Worm (Caenorhabditis elegans) whole organism, young adult: ENCODE results near the gene W05B10.6.

Source experiments
- B0019.2 ChIP-seq: fragments of 200-800 bp; sonication (Bioruptor generic); conservative IDR thresholded peaks from 2 replicates; pipeline ENCODE4 v1.3.6; 2022; ENCODE audit warnings: missing genetic modification reagents, missing genetic modification characterization, missing compliant biosample characterization
- B0035.1 ChIP-seq: sonication (generic microtip); optimal IDR thresholded peaks from 2 replicates; lab custom pipeline; 2016; ENCODE audit warnings: missing genetic modification characterization, mild to moderate bottlenecking, missing compliant biosample characterization, missing genotype, missing genetic modification reagents
- B0261.1 ChIP-seq: sonication (generic microtip); optimal IDR thresholded peaks from 2 replicates; lab custom pipeline; 2016; ENCODE audit warnings: mild to moderate bottlenecking, missing genetic modification characterization, moderate library complexity, missing compliant biosample characterization
- C06A6.2 ChIP-seq: fragments of 200-800 bp; sonication (Bioruptor generic); conservative IDR thresholded peaks from 2 replicates; pipeline ENCODE4 v1.3.6; 2022; ENCODE audit warnings: missing genetic modification characterization, missing compliant biosample characterization
- D2030.7 ChIP-seq: fragments of 200-800 bp; sonication (Bioruptor generic); IDR thresholded peaks from 2 replicates; pipeline ENCODE4 v1.3.6; 2022; ENCODE audit warnings: missing genetic modification reagents, missing genetic modification characterization, missing compliant biosample characterization
- F10E7.11 ChIP-seq: sonication (generic microtip); optimal IDR thresholded peaks from 2 replicates; lab custom pipeline; 2017; ENCODE audit warnings: mild to moderate bottlenecking, missing genetic modification characterization, moderate library complexity, missing compliant biosample characterization
- F22D6.2 ChIP-seq: sonication (generic microtip); optimal IDR thresholded peaks from 2 replicates; lab custom pipeline; 2016; ENCODE audit warnings: mild to moderate bottlenecking, missing genetic modification characterization, missing compliant biosample characterization
- F23B12.7 ChIP-seq: sonication (generic microtip); optimal IDR thresholded peaks from 2 replicates; lab custom pipeline; 2017; ENCODE audit warnings: missing genetic modification characterization, mild to moderate bottlenecking, missing compliant biosample characterization, antibody characterized with exemption, moderate library complexity; ENCODE audit not compliant: insufficient read depth
- F37B4.10 ChIP-seq: fragments of 200-800 bp; sonication (Bioruptor generic); IDR thresholded peaks from 2 replicates; pipeline ENCODE4 v1.3.6; 2022; ENCODE audit warnings: missing genetic modification characterization, missing compliant biosample characterization
- F52B5.7 ChIP-seq: sonication (generic microtip); optimal IDR thresholded peaks from 2 replicates; lab custom pipeline; 2016; ENCODE audit warnings: mild to moderate bottlenecking, missing genetic modification characterization, missing compliant biosample characterization
- F57A8.1 ChIP-seq: fragments of 200-800 bp; sonication (Bioruptor generic); optimal IDR thresholded peaks from 2 replicates; lab custom pipeline; 2018; ENCODE audit warnings: mild to moderate bottlenecking, missing genetic modification characterization, moderate library complexity, missing compliant biosample characterization
- F57C9.4 ChIP-seq: sonication (generic microtip); optimal IDR thresholded peaks from 2 replicates; lab custom pipeline; 2017; ENCODE audit warnings: mild to moderate bottlenecking, missing genetic modification characterization, missing compliant biosample characterization
- T07F8.4 ChIP-seq: sonication (generic microtip); optimal IDR thresholded peaks from 2 replicates; lab custom pipeline; 2016; ENCODE audit warnings: mild to moderate bottlenecking, missing genetic modification characterization, moderate library complexity, missing compliant biosample characterization
- Y95B8A.8 ChIP-seq: fragments of 200-800 bp; sonication (Bioruptor generic); IDR thresholded peaks from 2 replicates; pipeline ENCODE4 v1.3.6; 2022; ENCODE audit warnings: missing genetic modification reagents, missing genetic modification characterization, missing compliant biosample characterization
- ZK185.1 ChIP-seq: sonication (generic microtip); optimal IDR thresholded peaks from 2 replicates; lab custom pipeline; 2016; ENCODE audit warnings: mild to moderate bottlenecking, missing genetic modification characterization, missing compliant biosample characterization; ENCODE audit not compliant: poor library complexity, severe bottlenecking
- bed-2 ChIP-seq: fragments of 200-800 bp; sonication (Bioruptor generic); IDR thresholded peaks from 2 replicates; pipeline ENCODE4 v1.3.6; 2022; ENCODE audit warnings: missing genetic modification reagents, missing genetic modification characterization, missing compliant biosample characterization
- cebp-1 ChIP-seq, 2 experiments: fragments of 200-800 bp in 1 of 2; sonication (Bioruptor generic) in 1 of 2; sonication (generic microtip) in 1 of 2; IDR thresholded peaks in 1 of 2; optimal IDR thresholded peaks in 1 of 2; 2 replicates each; pipeline versions ENCODE4 v1.3.6 to Lab custom; 2017 to 2022; ENCODE audit warnings: missing compliant biosample characterization in 2 of 2, missing genetic modification characterization in 2 of 2, mild to moderate bottlenecking in 1 of 2, missing genetic modification reagents in 1 of 2, moderate library complexity in 1 of 2
- ceh-100 ChIP-seq: fragments of 200-800 bp; sonication (Bioruptor generic); IDR thresholded peaks from 2 replicates; pipeline ENCODE4 v1.3.6; 2022; ENCODE audit warnings: missing genetic modification reagents, missing genetic modification characterization, missing compliant biosample characterization
- ceh-27 ChIP-seq: fragments of 200-800 bp; sonication (Bioruptor generic); optimal IDR thresholded peaks from 2 replicates; lab custom pipeline; 2018; ENCODE audit warnings: mild to moderate bottlenecking, missing genetic modification characterization, moderate library complexity, missing compliant biosample characterization
- ceh-58 ChIP-seq: fragments of 200-800 bp; sonication (Bioruptor generic); IDR thresholded peaks from 2 replicates; pipeline ENCODE4 v1.3.6; 2022; ENCODE audit warnings: missing genetic modification characterization, missing compliant biosample characterization
- dpl-1 ChIP-seq: fragments of 150-350 bp; optimal IDR thresholded peaks from 2 replicates; lab custom pipeline; 2014; ENCODE audit warnings: missing biosample characterization, missing genetic modification reagents, missing genetic modification characterization
- egl-44 ChIP-seq: fragments of 200-800 bp; sonication (Bioruptor generic); IDR thresholded peaks from 2 replicates; pipeline ENCODE4 v1.3.6; 2022; ENCODE audit warnings: missing genetic modification reagents, missing genetic modification characterization, missing compliant biosample characterization
- egrh-3 ChIP-seq: fragments of 200-800 bp; sonication (Bioruptor generic); IDR thresholded peaks from 2 replicates; pipeline ENCODE4 v1.3.6; 2022; ENCODE audit warnings: missing genetic modification reagents, missing genetic modification characterization, missing compliant biosample characterization
- ets-4 ChIP-seq: fragments of 200-800 bp; sonication (Bioruptor generic); optimal IDR thresholded peaks from 2 replicates; lab custom pipeline; 2018; ENCODE audit warnings: mild to moderate bottlenecking, missing genetic modification characterization, missing compliant biosample characterization
- gei-17 ChIP-seq: fragments of 200-800 bp; sonication (Bioruptor generic); optimal IDR thresholded peaks from 2 replicates; lab custom pipeline; 2018; ENCODE audit warnings: mild to moderate bottlenecking, missing genetic modification characterization, missing compliant biosample characterization
- hmg-1.2 ChIP-seq: fragments of 200-800 bp; sonication (Bioruptor generic); IDR thresholded peaks from 2 replicates; pipeline ENCODE4 v1.3.6; 2022; ENCODE audit warnings: missing genetic modification reagents, missing genetic modification characterization, missing compliant biosample characterization
- lsy-27 ChIP-seq: sonication (generic microtip); optimal IDR thresholded peaks from 2 replicates; lab custom pipeline; 2017; ENCODE audit warnings: missing genetic modification characterization, mild to moderate bottlenecking, missing compliant biosample characterization, antibody characterized with exemption, missing genotype, borderline replicate concordance; ENCODE audit not compliant: insufficient read depth
- madf-10 ChIP-seq: sonication (generic microtip); optimal IDR thresholded peaks from 2 replicates; lab custom pipeline; 2016; ENCODE audit warnings: mild to moderate bottlenecking, missing genetic modification characterization, missing compliant biosample characterization
- mxl-1 ChIP-seq: sonication (generic microtip); optimal IDR thresholded peaks from 2 replicates; lab custom pipeline; 2016; ENCODE audit warnings: missing genetic modification characterization, missing compliant biosample characterization
- nhr-179 ChIP-seq: sonication (generic microtip); optimal IDR thresholded peaks from 2 replicates; lab custom pipeline; 2016; ENCODE audit warnings: mild to moderate bottlenecking, missing genetic modification characterization, missing compliant biosample characterization
- nhr-80 ChIP-seq: sonication (generic microtip); optimal IDR thresholded peaks from 2 replicates; lab custom pipeline; 2016; ENCODE audit warnings: missing genetic modification characterization, missing compliant biosample characterization
- nhr-90 ChIP-seq: sonication (generic microtip); optimal IDR thresholded peaks from 2 replicates; lab custom pipeline; 2016; ENCODE audit warnings: missing genotype, mild to moderate bottlenecking, missing genetic modification characterization, missing compliant biosample characterization
- pbrm-1 ChIP-seq: fragments of 200-800 bp; sonication (Bioruptor generic); IDR thresholded peaks from 2 replicates; pipeline ENCODE4 v1.3.6; 2022; ENCODE audit warnings: missing genetic modification reagents, missing genetic modification characterization, missing compliant biosample characterization
- pha-4 ChIP-seq: fragments of 150-350 bp; sonication (generic microtip); optimal IDR thresholded peaks from 2 replicates; lab custom pipeline; 2014; ENCODE audit warnings: missing biosample characterization, missing genetic modification reagents, missing genetic modification characterization
- rcor-1 ChIP-seq: fragments of 200-800 bp; sonication (Bioruptor generic); IDR thresholded peaks from 2 replicates; pipeline ENCODE4 v1.3.6; 2022; ENCODE audit warnings: missing genetic modification reagents, missing genetic modification characterization, missing compliant biosample characterization
- rec-8 ChIP-seq, 2 experiments: sonication (generic microtip); optimal IDR thresholded peaks; 2 replicates each; lab custom pipeline; 2016; ENCODE audit warnings: mild to moderate bottlenecking in 2 of 2, missing genetic modification characterization in 2 of 2, missing genetic modification reagents in 2 of 2, missing genotype in 2 of 2, missing biosample characterization in 1 of 2, missing compliant biosample characterization in 1 of 2, moderate library complexity in 1 of 2
- repo-1 ChIP-seq: sonication (generic microtip); optimal IDR thresholded peaks from 2 replicates; lab custom pipeline; 2017; ENCODE audit warnings: mild to moderate bottlenecking, missing genetic modification characterization, missing compliant biosample characterization
- rpc-1 ChIP-seq, 2 experiments: fragments of 150-350 bp in 1 of 2; sonication (generic microtip) in 1 of 2; optimal IDR thresholded peaks; 2 replicates each; lab custom pipeline; 2014 to 2018; ENCODE audit warnings: missing biosample characterization in 1 of 2, missing genetic modification characterization in 1 of 2, missing genetic modification reagents in 1 of 2, missing genotype in 1 of 2
- snpc-1.1 ChIP-seq: sonication (generic microtip); optimal IDR thresholded peaks from 2 replicates; lab custom pipeline; 2017; ENCODE audit warnings: missing genetic modification characterization, mild to moderate bottlenecking, missing compliant biosample characterization, antibody characterized with exemption, moderate library complexity, missing genotype, missing genetic modification reagents; ENCODE audit not compliant: insufficient read depth
- snpc-1.3 ChIP-seq: sonication (generic microtip); optimal IDR thresholded peaks from 2 replicates; lab custom pipeline; 2017; ENCODE audit warnings: missing genetic modification characterization, mild to moderate bottlenecking, missing compliant biosample characterization, antibody characterized with exemption, moderate library complexity, missing genotype, missing genetic modification reagents; ENCODE audit not compliant: insufficient read depth
- xnd-1 ChIP-seq: sonication (generic microtip); optimal IDR thresholded peaks from 2 replicates; lab custom pipeline; 2016; ENCODE audit warnings: missing genotype, missing genetic modification reagents, missing genetic modification characterization, missing compliant biosample characterization

W05B10.6 gene

DNA sequence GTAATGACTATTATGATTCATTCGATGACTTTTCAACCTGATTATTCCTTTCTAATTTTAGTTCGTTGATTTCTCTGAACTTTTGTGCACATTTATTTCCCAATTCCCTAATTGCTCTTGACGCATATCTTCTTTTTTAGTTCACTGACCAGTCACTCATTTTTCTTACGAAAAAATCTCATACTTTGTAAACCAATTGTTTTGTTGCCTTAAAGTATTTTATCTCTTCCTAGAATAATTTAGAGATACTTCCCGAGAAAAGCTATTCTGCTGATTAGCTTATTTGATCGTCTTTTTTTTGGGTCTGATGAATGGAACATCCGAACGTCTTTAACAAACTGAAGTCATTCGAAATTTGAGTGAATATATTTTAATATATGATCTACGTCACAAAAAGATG, 21.2 kb upstream of the W05B10.6 start:
- TF ChIP-seq gei-17 (GFP tag; lab: Kevin White, UChicago): no peak
- TF ChIP-seq egrh-3: no peak
- TF ChIP-seq snpc-1.1 (tag; lab: Kevin White, UChicago): no peak
- no peak for TF ChIP-seq repo-1 (tag; lab: Kevin White, UChicago)
- no peak for TF ChIP-seq T07F8.4 (tag; lab: Kevin White, UChicago)
- no peak for TF ChIP-seq ceh-58 (GFP tag; lab: Robert Waterston, UW)
- no peak for TF ChIP-seq pha-4 (tag; lab: Kevin White, UChicago)
- no peak for TF ChIP-seq madf-10
- no peak for TF ChIP-seq rec-8 (tag; optimal IDR thresholded peaks at IDR 0.05; lab: Kevin White, UChicago)
- TF ChIP-seq lsy-27 (tag; lab: Kevin White, UChicago): no peak
- TF ChIP-seq pbrm-1 (GFP tag; lab: Robert Waterston, UW): no peak
- TF ChIP-seq ceh-27 (GFP tag; lab: Kevin White, UChicago): no peak
- no peak for TF ChIP-seq B0261.1
- no peak for TF ChIP-seq rpc-1 (optimal IDR thresholded peaks at IDR 0.05; lab: Kevin White, UChicago)
- no peak for TF ChIP-seq rpc-1 (tag; optimal IDR thresholded peaks at IDR 0.05; lab: Kevin White, UChicago)
- no peak for TF ChIP-seq B0035.1 (tag; lab: Kevin White, UChicago)
- no peak for TF ChIP-seq ets-4

- TF ChIP-seq dpl-1 (no peak), nhr-179 (no peak), xnd-1 (tag; lab: Kevin White, UChicago) (no peak), ZK185.1 (tag; lab: Kevin White, UChicago) (no peak), F23B12.7 (no peak), egl-44 (GFP tag; lab: Robert Waterston, UW) (no peak), ceh-100 (GFP tag; lab: Robert Waterston, UW) (no peak), C06A6.2 (GFP tag; lab: Robert Waterston, UW) (no peak), B0019.2 (no peak), bed-2 (no peak), D2030.7 (GFP tag; lab: Robert Waterston, UW) (no peak), cebp-1 (GFP tag; IDR thresholded peaks at IDR 0.05; lab: Robert Waterston, UW) (no peak), cebp-1 (tag; optimal IDR thresholded peaks at IDR 0.05; lab: Kevin White, UChicago) (no peak), nhr-80 (no peak), snpc-1.1 (tag; lab: Kevin White, UChicago) (no peak), rcor-1 (GFP tag; lab: Robert Waterston, UW) (no peak), pbrm-1 (GFP tag; lab: Robert Waterston, UW) (no peak), mxl-1 (tag; lab: Kevin White, UChicago) (no peak), hmg-1.2 (GFP tag; lab: Robert Waterston, UW) (no peak), F10E7.11 (no peak), nhr-90 (tag; lab: Kevin White, UChicago) (no peak)
Observed at ce11 chrV:12676299-12676698, 18.3 kb upstream of the W05B10.6 start.

- TF ChIP-seq F57A8.1 (GFP tag; lab: Kevin White, UChicago) (no peak), F57C9.4 (tag; lab: Kevin White, UChicago) (no peak), F22D6.2 (tag; lab: Kevin White, UChicago) (no peak), F37B4.10 (GFP tag; lab: Robert Waterston, UW) (no peak), Y95B8A.8 (GFP tag; lab: Robert Waterston, UW) (no peak), snpc-1.3 (tag; lab: Kevin White, UChicago) (no peak), F52B5.7 (no peak)
Observed at ce11 chrV:12673745-12674144, 15.7 kb upstream of the W05B10.6 start.
